Fruit fly (Drosophila melanogaster) whole organism: ENCODE measurements around the gene CG34288.

Experiments
- CG8478 ChIP-seq: fragments of >200 bp; optimal IDR thresholded peaks from 2 replicates; lab custom pipeline; 2018; ENCODE audit warnings: inconsistent platforms
- Dll ChIP-seq: fragments of >200 bp; optimal IDR thresholded peaks from 2 replicates; lab custom pipeline; 2017
- EcR ChIP-seq, 2 experiments: fragments of >200 bp; optimal IDR thresholded peaks; 2 replicates each; lab custom pipeline; 2017; ENCODE audit warnings: missing biosample characterization in 2 of 2, missing genetic modification characterization in 2 of 2, missing genetic modification reagents in 2 of 2
- pan ChIP-seq: fragments of >200 bp; optimal IDR thresholded peaks from 2 replicates; lab custom pipeline; 2017
- psq ChIP-seq: fragments of >200 bp; optimal IDR thresholded peaks from 2 replicates; lab custom pipeline; 2017
- usp ChIP-seq: fragments of >200 bp; optimal IDR thresholded peaks from 2 replicates; lab custom pipeline; 2017; ENCODE audit warnings: missing biosample characterization, missing genetic modification characterization, mixed read lengths

dm6 chr3R:22397068-22397700 is 49.9 kb downstream of the CG34288 start:
- TF ChIP-seq Dll (lab: Kevin White, UChicago) (no peak), pan (no peak), psq (lab: Kevin White, UChicago) (no peak), CG8478 (lab: Kevin White, UChicago) (peak; percentile 44), usp (GFP tag; lab: Kevin White, UChicago) (no peak), EcR (GFP tag; optimal IDR thresholded peaks at IDR 0.05; lab: Kevin White, UChicago) (no peak)
